Fruit fly (Drosophila melanogaster) whole organism, pupa: Measurements from ENCODE around the gene Klp61F.

Source experiments
- CG10348 ChIP-seq: fragments of 200-800 bp; sonication (Bioruptor generic); IDR thresholded peaks from 2 replicates; pipeline ENCODE4 v1.3.6; 2022; ENCODE audit warnings: missing biosample characterization, missing genetic modification characterization
- CG12605 ChIP-seq: fragments of 200-800 bp; sonication (Bioruptor generic); IDR thresholded peaks from 2 replicates; pipeline ENCODE4 v1.3.6; 2022; ENCODE audit warnings: missing biosample characterization, missing genetic modification characterization
- CG13204 ChIP-seq: fragments of 200-800 bp; sonication (Bioruptor generic); optimal IDR thresholded peaks from 2 replicates; lab custom pipeline; 2018; ENCODE audit warnings: missing biosample characterization, mild to moderate bottlenecking, missing genetic modification characterization, moderate library complexity
- CG14655 ChIP-seq: fragments of 200-800 bp; sonication (Bioruptor generic); optimal IDR thresholded peaks from 3 replicates; lab custom pipeline; 2017; ENCODE audit warnings: mild to moderate bottlenecking, missing biosample characterization, missing genetic modification reagents, missing genetic modification characterization
- CG15710 ChIP-seq: fragments of 200-800 bp; sonication (Bioruptor generic); optimal IDR thresholded peaks from 2 replicates; lab custom pipeline; 2018; ENCODE audit warnings: missing biosample characterization, mild to moderate bottlenecking, missing genetic modification characterization, moderate library complexity
- CG17806 ChIP-seq: fragments of 200-800 bp; sonication (Bioruptor generic); optimal IDR thresholded peaks from 2 replicates; lab custom pipeline; 2018; ENCODE audit warnings: missing biosample characterization, mild to moderate bottlenecking, missing genetic modification characterization, moderate library complexity
- CG32121 ChIP-seq: fragments of 200-800 bp; sonication (Bioruptor generic); IDR thresholded peaks from 2 replicates; pipeline ENCODE4 v1.3.6; 2022; ENCODE audit warnings: missing biosample characterization, missing genetic modification characterization
- CG34367 ChIP-seq: fragments of 200-800 bp; sonication (Bioruptor generic); optimal IDR thresholded peaks from 2 replicates; lab custom pipeline; 2018; ENCODE audit warnings: missing biosample characterization, mild to moderate bottlenecking, missing genetic modification characterization
- CG4496 ChIP-seq: fragments of 200-800 bp; sonication (Bioruptor generic); IDR thresholded peaks from 3 replicates; pipeline ENCODE4 v1.3.6; 2022; ENCODE audit warnings: missing biosample characterization, missing genetic modification characterization
- CG8159 ChIP-seq: fragments of 200-800 bp; sonication (Bioruptor generic); optimal IDR thresholded peaks from 3 replicates; lab custom pipeline; 2018; ENCODE audit warnings: missing biosample characterization, mild to moderate bottlenecking, missing genetic modification characterization, moderate library complexity
- CG8301 ChIP-seq: fragments of 200-800 bp; sonication (Bioruptor generic); optimal IDR thresholded peaks from 2 replicates; lab custom pipeline; 2018; ENCODE audit warnings: missing biosample characterization, mild to moderate bottlenecking, missing genetic modification characterization
- CG9948 ChIP-seq: fragments of 200-800 bp; sonication (Bioruptor generic); optimal IDR thresholded peaks from 2 replicates; lab custom pipeline; 2018; ENCODE audit warnings: missing biosample characterization, mild to moderate bottlenecking, missing genetic modification characterization, moderate library complexity
- D1 ChIP-seq: fragments of 200-800 bp; sonication (Bioruptor generic); optimal IDR thresholded peaks from 2 replicates; lab custom pipeline; 2018; ENCODE audit warnings: missing biosample characterization, mild to moderate bottlenecking, missing genetic modification characterization, moderate library complexity
- EcR ChIP-seq: fragments of 200-800 bp; sonication (Bioruptor generic); optimal IDR thresholded peaks from 3 replicates; lab custom pipeline; 2019; ENCODE audit warnings: missing biosample characterization, missing genetic modification characterization, mild to moderate bottlenecking, moderate library complexity, missing genetic modification reagents
- Ets98B ChIP-seq: fragments of 200-800 bp; sonication (Bioruptor generic); IDR thresholded peaks from 2 replicates; pipeline ENCODE4 v1.3.6; 2022; ENCODE audit warnings: missing biosample characterization, missing genetic modification characterization
- Pif1A ChIP-seq: fragments of 200-800 bp; sonication (Bioruptor generic); optimal IDR thresholded peaks from 3 replicates; lab custom pipeline; 2016; ENCODE audit warnings: missing biosample characterization, missing genetic modification characterization
- Pif1B ChIP-seq: fragments of 200-800 bp; sonication (Bioruptor generic); optimal IDR thresholded peaks from 3 replicates; lab custom pipeline; 2016; ENCODE audit warnings: missing biosample characterization, missing genetic modification characterization
- Snoo ChIP-seq: fragments of 200-800 bp; sonication (Bioruptor generic); optimal IDR thresholded peaks from 3 replicates; lab custom pipeline; 2017; ENCODE audit warnings: missing biosample characterization, mild to moderate bottlenecking, missing genetic modification characterization, inconsistent platforms
- fd96Ca ChIP-seq: fragments of 200-800 bp; sonication (Bioruptor generic); IDR thresholded peaks from 3 replicates; pipeline ENCODE4 v1.3.6; 2022; ENCODE audit warnings: missing biosample characterization, missing genetic modification characterization
- gl ChIP-seq: fragments of 200-800 bp; sonication (Bioruptor generic); optimal IDR thresholded peaks from 2 replicates; lab custom pipeline; 2018; ENCODE audit warnings: missing biosample characterization, mild to moderate bottlenecking, missing genetic modification characterization
- rn ChIP-seq: fragments of 200-800 bp; sonication (Bioruptor generic); IDR thresholded peaks from 2 replicates; pipeline ENCODE4 v1.3.6; 2022; ENCODE audit warnings: missing biosample characterization, missing genetic modification characterization

Gene Klp61F

dm6 chr3L:1269013-1269412, 23.3 kb upstream of the Klp61F start:
- peak; percentile 29 for TF ChIP-seq CG13204
- peak; percentile 92 for TF ChIP-seq EcR (GFP tag; lab: Kevin White, UChicago)
- no peak for TF ChIP-seq CG12605 (GFP tag; lab: Robert Waterston, UW)

DNA sequence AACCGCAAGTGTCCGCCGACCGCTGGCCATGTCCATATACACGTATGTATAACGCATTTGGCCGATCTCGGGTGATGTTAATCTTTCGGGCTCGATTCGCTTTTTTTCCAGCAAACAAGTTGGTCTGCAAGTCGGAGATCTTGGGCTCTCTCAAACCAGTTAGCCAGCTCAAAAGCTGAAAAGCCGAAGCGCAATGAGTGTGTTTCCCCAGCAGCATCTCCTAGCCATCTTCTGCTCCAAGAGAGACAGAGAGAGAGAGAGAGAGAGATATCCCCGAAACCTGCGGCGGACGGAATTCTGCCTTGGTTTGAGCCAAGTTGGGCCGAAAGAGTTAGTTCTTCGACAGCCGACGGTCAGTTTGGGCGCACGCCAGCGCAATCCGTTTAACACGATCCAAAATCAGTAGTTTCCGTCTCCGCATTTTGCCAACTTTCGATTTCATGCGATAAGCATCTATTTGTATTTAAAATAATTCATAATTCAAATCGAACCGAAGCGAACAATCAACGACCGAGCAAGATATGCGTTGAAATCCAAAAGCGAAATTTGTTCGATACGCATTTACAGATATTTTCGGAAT, 19.8 kb upstream of the Klp61F start:
- TF ChIP-seq CG10348 (GFP tag; lab: Robert Waterston, UW) (no peak), CG4496 (GFP tag; lab: Robert Waterston, UW) (peak; percentile 31; the same call in 1 of the 3 replicates), CG13204 (peak; percentile 1), EcR (GFP tag; lab: Kevin White, UChicago) (peak; percentile 47), Ets98B (peak; percentile 14; the same call in 1 of the 2 replicates), gl (tag; lab: Kevin White, UChicago) (no peak)

dm6 chr3L:1264998-1265397, 19.3 kb upstream of the Klp61F start:
- TF ChIP-seq CG34367 (no peak), CG9948 (tag; lab: Kevin White, UChicago) (peak; percentile 25), CG15710 (tag; lab: Kevin White, UChicago) (no peak), CG32121 (no peak), Pif1A (GFP tag; lab: Kevin White, UChicago) (peak; percentile 50), CG12605 (GFP tag; lab: Robert Waterston, UW) (no peak), CG17806 (no peak), Snoo (tag; lab: Kevin White, UChicago) (peak; percentile 7), Ets98B (no peak), CG4496 (GFP tag; lab: Robert Waterston, UW) (no peak), CG13204 (no peak), D1 (no peak), Pif1B (peak; percentile 57), EcR (GFP tag; lab: Kevin White, UChicago) (no peak), fd96Ca (GFP tag; lab: Robert Waterston, UW) (no peak), CG8301 (tag; lab: Kevin White, UChicago) (peak; percentile 33), gl (tag; lab: Kevin White, UChicago) (no peak), CG10348 (GFP tag; lab: Robert Waterston, UW) (no peak), rn (GFP tag; lab: Robert Waterston, UW) (no peak), CG8159 (tag; lab: Kevin White, UChicago) (peak; percentile 25), CG14655 (GFP tag; lab: Kevin White, UChicago) (peak; percentile 69)
- TF ChIP-seq, all 21 proteins: peak for 7

- no peak for TF ChIP-seq Pif1A (GFP tag; lab: Kevin White, UChicago)
- no peak for TF ChIP-seq gl (tag; lab: Kevin White, UChicago)
These were observed 12.8 kb upstream of the Klp61F start for dm6 chr3L:1258547-1258946.

DNA sequence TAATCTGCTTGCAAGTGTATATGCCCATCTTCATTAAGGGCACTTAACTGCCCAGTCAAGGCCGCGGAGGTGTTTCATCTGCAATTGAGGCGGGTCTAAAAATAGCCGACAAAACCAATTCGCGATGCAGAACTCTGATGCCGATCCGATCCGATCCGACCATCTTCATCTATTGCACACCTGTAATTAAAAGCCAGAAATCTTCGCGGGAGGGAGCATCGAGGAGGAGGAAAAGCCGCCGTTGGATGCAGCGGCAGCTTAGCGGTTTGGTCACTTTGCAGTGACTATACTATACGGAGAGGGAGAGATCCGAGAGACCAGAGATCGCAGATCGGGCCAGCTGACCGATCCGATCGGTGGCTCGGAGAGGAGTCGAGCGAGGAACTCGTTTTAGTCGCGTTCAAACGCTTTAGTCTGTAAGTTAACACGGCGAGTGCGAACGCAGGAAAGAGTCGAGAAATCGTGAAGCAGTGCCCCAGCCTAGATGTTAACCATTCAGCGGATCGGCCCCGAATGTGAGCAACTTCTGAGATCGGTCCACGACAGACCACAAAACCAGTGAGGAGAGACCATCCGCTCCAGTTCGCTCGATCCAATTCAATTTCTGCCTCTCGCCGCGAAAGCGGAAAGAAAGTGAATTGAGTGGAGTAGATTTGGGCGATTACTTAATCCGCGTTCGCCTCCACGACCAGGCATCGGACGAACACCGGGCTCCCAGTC, 10.5 kb upstream of the Klp61F start, which contains the start of gene tfc:
tfc (plus strand) TSS at position 389 of the 720 bp plus-strand sequence.
- no peak for TF ChIP-seq CG15710 (tag; lab: Kevin White, UChicago)
- TF ChIP-seq CG9948 (tag; lab: Kevin White, UChicago) = no peak
- peak; percentile 61 for TF ChIP-seq EcR (GFP tag; lab: Kevin White, UChicago)
- TF ChIP-seq CG34367 = no peak
- no peak for TF ChIP-seq Snoo (tag; lab: Kevin White, UChicago)
- TF ChIP-seq CG17806 = no peak
- TF ChIP-seq CG8159 (tag; lab: Kevin White, UChicago) = no peak
- no peak for TF ChIP-seq CG10348 (GFP tag; lab: Robert Waterston, UW)
- TF ChIP-seq CG8301 (tag; lab: Kevin White, UChicago) = no peak
- TF ChIP-seq gl (tag; lab: Kevin White, UChicago) = no peak
- TF ChIP-seq D1 = no peak
- no peak; the same call in 1 of the 3 replicates for TF ChIP-seq CG4496 (GFP tag; lab: Robert Waterston, UW)
- no peak for TF ChIP-seq CG14655 (GFP tag; lab: Kevin White, UChicago)
- peak; percentile 49 for TF ChIP-seq CG12605 (GFP tag; lab: Robert Waterston, UW)
- no peak for TF ChIP-seq rn (GFP tag; lab: Robert Waterston, UW)
- peak; percentile 50; the same call in 1 of the 2 replicates for TF ChIP-seq Ets98B
- TF ChIP-seq fd96Ca (GFP tag; lab: Robert Waterston, UW) = peak; percentile 20; the same call in 1 of the 3 replicates
- TF ChIP-seq Pif1B = no peak
- TF ChIP-seq CG32121 = no peak
- peak; percentile 29 for TF ChIP-seq Pif1A (GFP tag; lab: Kevin White, UChicago)
- TF ChIP-seq CG13204 = peak; percentile 66

- TF ChIP-seq CG8159 (tag; lab: Kevin White, UChicago) (no peak), D1 (no peak), CG10348 (GFP tag; lab: Robert Waterston, UW) (no peak), CG9948 (tag; lab: Kevin White, UChicago) (no peak), Snoo (tag; lab: Kevin White, UChicago) (no peak), CG34367 (no peak), CG4496 (GFP tag; lab: Robert Waterston, UW) (no peak)
These were observed 6.0 kb upstream of the Klp61F start, which contains the start of the genes CG9130 and CG9133 for dm6 chr3L:1251712-1252111. Gene CG9130 (plus strand): TSS chr3L:1252012. Gene CG9133 (plus strand): TSS chr3L:1252012.
